Fruit fly (Drosophila melanogaster) whole organism, wandering third instar larva: Measurements from ENCODE around the gene CG11596.

Source experiments
- Abd-B ChIP-seq: fragments of >200 bp; optimal IDR thresholded peaks from 2 replicates; lab custom pipeline; 2017; ENCODE audit warnings: missing biosample characterization, missing genetic modification characterization
- CG32264 ChIP-seq: fragments of 200-800 bp; sonication (Bioruptor generic); optimal IDR thresholded peaks from 2 replicates; lab custom pipeline; 2016; ENCODE audit warnings: missing biosample characterization, missing genetic modification characterization
- CG9705 ChIP-seq: fragments of 200-800 bp; sonication (Bioruptor generic); optimal IDR thresholded peaks from 2 replicates; lab custom pipeline; 2018; ENCODE audit warnings: missing biosample characterization, mild to moderate bottlenecking, missing genetic modification characterization
- CrebA ChIP-seq: fragments of 200-800 bp; sonication (Bioruptor generic); optimal IDR thresholded peaks from 2 replicates; lab custom pipeline; 2016; ENCODE audit warnings: missing biosample characterization, mild to moderate bottlenecking, missing genetic modification characterization, borderline replicate concordance
- Dfd ChIP-seq: fragments of >200 bp; optimal IDR thresholded peaks from 2 replicates; lab custom pipeline; 2017; ENCODE audit warnings: missing biosample characterization, missing genetic modification characterization
- Dif ChIP-seq: fragments of 200-275, 200-300 bp; sonication (Bioruptor generic); optimal IDR thresholded peaks from 2 replicates; lab custom pipeline; 2018; ENCODE audit warnings: missing biosample characterization, missing genetic modification characterization; ENCODE audit not compliant: partially characterized antibody
- GATAd ChIP-seq: sonication (Bioruptor generic); optimal IDR thresholded peaks from 2 replicates; lab custom pipeline; 2016; ENCODE audit warnings: missing biosample characterization, missing genetic modification characterization
- HLH106 ChIP-seq: fragments of 200-800 bp; optimal IDR thresholded peaks from 3 replicates; lab custom pipeline; 2019; ENCODE audit warnings: missing biosample characterization, mild to moderate bottlenecking, missing genetic modification characterization, moderate library complexity
- Hnf4 ChIP-seq: fragments of 200-800 bp; sonication (Bioruptor generic); optimal IDR thresholded peaks from 2 replicates; lab custom pipeline; 2016; ENCODE audit warnings: missing biosample characterization, mild to moderate bottlenecking, missing genetic modification characterization
- Hr78 ChIP-seq: fragments of >200 bp; optimal IDR thresholded peaks from 2 replicates; lab custom pipeline; 2017; ENCODE audit warnings: missing biosample characterization, missing genetic modification characterization
- Hr83 ChIP-seq: fragments of 200-300 bp; sonication (Bioruptor generic); optimal IDR thresholded peaks from 2 replicates; lab custom pipeline; 2016; ENCODE audit warnings: missing biosample characterization, mild to moderate bottlenecking, missing genetic modification characterization, moderate library complexity; ENCODE audit not compliant: poor library complexity, severe bottlenecking
- Jra ChIP-seq: sonication (Bioruptor generic); optimal IDR thresholded peaks from 2 replicates; lab custom pipeline; 2016; ENCODE audit warnings: missing biosample characterization, missing genetic modification characterization
- Mio ChIP-seq: sonication (Bioruptor generic); optimal IDR thresholded peaks from 2 replicates; lab custom pipeline; 2016; ENCODE audit warnings: missing biosample characterization, missing genetic modification characterization
- Myc ChIP-seq: fragments of >200 bp; optimal IDR thresholded peaks from 2 replicates; lab custom pipeline; 2017
- N ChIP-seq: fragments of >200 bp; optimal IDR thresholded peaks from 2 replicates; lab custom pipeline; 2018; ENCODE audit warnings: missing biosample characterization, missing external identifiers, missing genetic modification characterization
- OdsH ChIP-seq: fragments of 200-800 bp; sonication (Bioruptor generic); optimal IDR thresholded peaks from 2 replicates; lab custom pipeline; 2016; ENCODE audit warnings: missing biosample characterization, mild to moderate bottlenecking, missing genetic modification characterization
- Rel ChIP-seq, 2 experiments: fragments of 200-800 bp; sonication (Bioruptor generic) in 1 of 2; optimal IDR thresholded peaks; 2 replicates in 1 of 2; 3 replicates in 1 of 2; lab custom pipeline; 2016 to 2019; ENCODE audit warnings: mild to moderate bottlenecking in 2 of 2, missing biosample characterization in 2 of 2, missing genetic modification characterization in 2 of 2, moderate library complexity in 1 of 2
- Sp1 ChIP-seq: fragments of 200-800 bp; sonication (Bioruptor generic); optimal IDR thresholded peaks from 3 replicates; lab custom pipeline; 2019; ENCODE audit warnings: missing biosample characterization, mild to moderate bottlenecking, missing genetic modification characterization, moderate library complexity
- Vsx2 ChIP-seq: fragments of 200-300, 225-300 bp; sonication (Bioruptor generic); optimal IDR thresholded peaks from 2 replicates; lab custom pipeline; 2018; ENCODE audit warnings: missing biosample characterization, missing genetic modification characterization; ENCODE audit not compliant: partially characterized antibody
- br ChIP-seq: fragments of 200-800 bp; sonication (Bioruptor generic); optimal IDR thresholded peaks from 2 replicates; lab custom pipeline; 2016; ENCODE audit warnings: missing biosample characterization, missing genetic modification characterization
- brk ChIP-seq: fragments of 200-800 bp; sonication (Bioruptor generic); optimal IDR thresholded peaks from 2 replicates; lab custom pipeline; 2016; ENCODE audit warnings: missing biosample characterization, mild to moderate bottlenecking, missing genetic modification characterization
- dl ChIP-seq, 2 experiments: fragments of 175-275, 200-275 bp in 1 of 2; fragments of 200-275 bp in 1 of 2; sonication (Bioruptor generic); optimal IDR thresholded peaks; lab custom pipeline; 2018; ENCODE audit warnings: mild to moderate bottlenecking in 2 of 2, missing biosample characterization in 2 of 2, missing genetic modification characterization in 2 of 2, moderate library complexity in 2 of 2; ENCODE audit not compliant: partially characterized antibody in 2 of 2, insufficient read depth in 1 of 2
- dmrt93B ChIP-seq: fragments of 200-800 bp; sonication (Bioruptor generic); optimal IDR thresholded peaks from 2 replicates; lab custom pipeline; 2018; ENCODE audit warnings: missing biosample characterization, mild to moderate bottlenecking, missing genetic modification characterization
- dsf ChIP-seq: sonication (Bioruptor generic); optimal IDR thresholded peaks from 2 replicates; lab custom pipeline; 2016; ENCODE audit warnings: missing biosample characterization, missing genetic modification characterization, borderline replicate concordance
- ey ChIP-seq: fragments of 200-800 bp; sonication (Bioruptor generic); optimal IDR thresholded peaks from 2 replicates; lab custom pipeline; 2016; ENCODE audit warnings: missing biosample characterization, missing genetic modification characterization
- foxo ChIP-seq, 2 experiments: fragments of 200-800 bp; sonication (Bioruptor generic); optimal IDR thresholded peaks; 2 replicates in 1 of 2; 3 replicates in 1 of 2; lab custom pipeline; 2016 to 2017; ENCODE audit warnings: missing biosample characterization in 2 of 2, missing genetic modification characterization in 2 of 2
- fru ChIP-seq: fragments of 200-800 bp; sonication (Bioruptor generic); optimal IDR thresholded peaks from 3 replicates; lab custom pipeline; 2016; ENCODE audit warnings: missing biosample characterization, mild to moderate bottlenecking, missing genetic modification characterization
- h ChIP-seq: fragments of 200-800 bp; sonication (Bioruptor generic); optimal IDR thresholded peaks from 3 replicates; lab custom pipeline; 2016; ENCODE audit warnings: missing biosample characterization, mild to moderate bottlenecking, missing genetic modification characterization
- jim ChIP-seq: fragments of 175-275, 200-325 bp; sonication (Bioruptor generic); optimal IDR thresholded peaks from 2 replicates; lab custom pipeline; 2016; ENCODE audit warnings: missing biosample characterization, mild to moderate bottlenecking, missing genetic modification characterization
- lola ChIP-seq: fragments of >200 bp; optimal IDR thresholded peaks from 2 replicates; lab custom pipeline; 2017; ENCODE audit warnings: missing biosample characterization, missing genetic modification characterization
- pan ChIP-seq: fragments of >200 bp; optimal IDR thresholded peaks from 2 replicates; lab custom pipeline; 2017
- psq ChIP-seq: fragments of 200-800 bp; sonication (Bioruptor generic); optimal IDR thresholded peaks from 3 replicates; lab custom pipeline; 2017; ENCODE audit warnings: missing biosample characterization, mild to moderate bottlenecking, missing genetic modification characterization, moderate library complexity
- rgr ChIP-seq: fragments of 200-800 bp; sonication (Bioruptor generic); optimal IDR thresholded peaks from 3 replicates; lab custom pipeline; 2016; ENCODE audit warnings: missing biosample characterization, mild to moderate bottlenecking, missing genetic modification characterization
- sage ChIP-seq: fragments of 200-800 bp; sonication (Bioruptor generic); optimal IDR thresholded peaks from 2 replicates; lab custom pipeline; 2016; ENCODE audit warnings: missing biosample characterization, mild to moderate bottlenecking, missing genetic modification characterization
- sv ChIP-seq: fragments of 200-800 bp; sonication (Bioruptor generic); optimal IDR thresholded peaks from 3 replicates; lab custom pipeline; 2016; ENCODE audit warnings: missing biosample characterization, missing genetic modification characterization
- tai ChIP-seq: sonication (Bioruptor generic); optimal IDR thresholded peaks from 2 replicates; lab custom pipeline; 2016; ENCODE audit warnings: missing biosample characterization, missing genetic modification characterization
- usp ChIP-seq: fragments of >200 bp; optimal IDR thresholded peaks from 2 replicates; lab custom pipeline; 2017; ENCODE audit warnings: missing biosample characterization, missing genetic modification characterization
- woc ChIP-seq: sonication (Bioruptor generic); optimal IDR thresholded peaks from 2 replicates; lab custom pipeline; 2016; ENCODE audit warnings: missing biosample characterization, mild to moderate bottlenecking, missing genetic modification characterization

CG11596 gene

DNA sequence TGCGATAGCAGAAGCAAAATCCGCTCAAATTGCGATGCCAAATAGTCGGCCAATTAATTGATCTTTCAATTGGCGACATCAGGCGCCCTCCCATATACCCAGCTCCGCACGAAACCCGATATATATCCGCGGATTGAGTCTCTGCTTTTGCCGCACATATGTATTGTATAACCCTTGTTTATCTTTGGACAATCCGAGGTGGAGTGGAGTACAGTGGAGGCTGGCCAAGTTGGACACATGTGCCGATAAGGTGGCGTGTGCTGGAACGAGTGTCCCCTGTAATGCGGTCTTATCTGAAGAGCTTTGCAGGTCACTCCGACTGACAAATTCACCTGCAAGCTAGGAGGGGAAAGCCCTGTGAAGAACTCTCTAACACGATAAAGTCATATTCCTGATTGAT is 17.9 kb upstream of the CG11596 start:
- TF ChIP-seq Vsx2 (GFP tag; lab: Kevin White, UChicago), result no peak
- TF ChIP-seq Rel (GFP tag; optimal IDR thresholded peaks at IDR 0.05; lab: Kevin White, UChicago), result no peak
- peak; percentile 55 for TF ChIP-seq Rel (tag; optimal IDR thresholded peaks at IDR 0.05; lab: Kevin White, UChicago)
- TF ChIP-seq dsf (GFP tag; lab: Kevin White, UChicago), result no peak
- TF ChIP-seq Sp1 (GFP tag; lab: Kevin White, UChicago), result no peak

DNA sequence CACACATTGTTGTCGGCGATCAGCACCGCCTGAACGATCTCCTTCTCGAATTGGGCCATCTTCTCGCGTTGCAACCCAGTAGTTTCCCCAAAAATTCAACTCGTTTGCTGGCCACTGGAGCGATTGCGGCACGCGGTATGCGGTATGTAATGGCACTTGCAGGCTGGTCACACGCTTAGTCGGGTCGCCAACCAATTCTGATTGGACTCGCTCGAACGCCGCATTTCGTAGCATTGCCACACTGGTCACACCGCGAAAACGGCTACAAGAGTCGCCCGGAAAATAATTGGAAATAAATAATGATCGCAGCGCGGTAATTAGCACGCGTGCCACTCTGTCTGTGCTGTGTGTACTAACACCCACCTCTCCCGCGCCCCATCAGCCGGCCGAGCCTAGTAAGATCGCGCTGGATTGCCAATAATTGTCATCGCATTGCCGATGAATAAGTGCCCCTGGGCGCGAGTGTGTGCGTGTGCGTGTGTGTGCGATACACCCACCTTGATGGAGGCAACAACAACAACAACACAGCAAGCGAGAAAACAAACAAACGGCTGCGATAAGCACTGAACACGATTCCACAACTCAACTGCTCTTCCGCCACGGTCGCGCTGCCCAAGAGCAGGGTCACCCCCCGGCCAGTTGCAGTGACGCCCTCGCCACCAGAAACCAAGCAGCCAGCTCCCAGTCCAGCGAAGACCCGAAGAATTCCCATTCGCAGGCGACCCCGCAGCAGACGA is 4.5 kb upstream of the CG11596 start, which contains the start of the genes eIF2Bepsilon and Ocrl:
Gene eIF2Bepsilon (minus strand): TSS at position 110 of the 737 bp plus-strand sequence.
Gene Ocrl (plus strand): TSS at position 217 of the 737 bp plus-strand sequence.
- no peak for TF ChIP-seq Hr78 (GFP tag; lab: Kevin White, UChicago)
- TF ChIP-seq Rel (GFP tag; optimal IDR thresholded peaks at IDR 0.05; lab: Kevin White, UChicago), result no peak
- TF ChIP-seq Rel (tag; optimal IDR thresholded peaks at IDR 0.05; lab: Kevin White, UChicago), result peak; percentile 90
- no peak for TF ChIP-seq Sp1 (GFP tag; lab: Kevin White, UChicago)
- no peak for TF ChIP-seq Abd-B (GFP tag; lab: Kevin White, UChicago)
- TF ChIP-seq Hr83 (GFP tag; lab: Kevin White, UChicago), result no peak
- TF ChIP-seq Jra (GFP tag; lab: Kevin White, UChicago), result no peak
- no peak for TF ChIP-seq CG32264
- TF ChIP-seq GATAd (GFP tag; lab: Kevin White, UChicago), result no peak
- TF ChIP-seq h (GFP tag; lab: Kevin White, UChicago), result peak; percentile 26
- no peak for TF ChIP-seq Hnf4 (GFP tag; lab: Kevin White, UChicago)
- TF ChIP-seq HLH106 (tag; lab: Kevin White, UChicago), result peak; percentile 8
- TF ChIP-seq Vsx2 (GFP tag; lab: Kevin White, UChicago), result no peak
- TF ChIP-seq Dfd (GFP tag; lab: Kevin White, UChicago), result no peak
- TF ChIP-seq Dif (GFP tag; lab: Kevin White, UChicago), result no peak
- no peak for TF ChIP-seq br (GFP tag; lab: Kevin White, UChicago)

- TF ChIP-seq tai, result no peak
- TF ChIP-seq Mio (GFP tag; lab: Kevin White, UChicago), result no peak
- no peak for TF ChIP-seq Abd-B (GFP tag; lab: Kevin White, UChicago)
- TF ChIP-seq Rel (GFP tag; optimal IDR thresholded peaks at IDR 0.05; lab: Kevin White, UChicago), result no peak
- peak; percentile 34 for TF ChIP-seq Rel (tag; optimal IDR thresholded peaks at IDR 0.05; lab: Kevin White, UChicago)
- no peak for TF ChIP-seq jim (GFP tag; lab: Kevin White, UChicago)
- peak; percentile 60 for TF ChIP-seq Jra (GFP tag; lab: Kevin White, UChicago)
- no peak for TF ChIP-seq usp (GFP tag; lab: Kevin White, UChicago)
- TF ChIP-seq Hr83 (GFP tag; lab: Kevin White, UChicago), result peak; percentile 18
- TF ChIP-seq Myc (lab: Kevin White, UChicago), result peak; percentile 99
- peak; percentile 79 for TF ChIP-seq HLH106 (tag; lab: Kevin White, UChicago)
- TF ChIP-seq fru (GFP tag; lab: Kevin White, UChicago), result peak; percentile 80
- no peak for TF ChIP-seq brk
- peak; percentile 81 for TF ChIP-seq ey (GFP tag; lab: Kevin White, UChicago)
- no peak for TF ChIP-seq CrebA (GFP tag; lab: Kevin White, UChicago)
- no peak for TF ChIP-seq Dfd (GFP tag; lab: Kevin White, UChicago)
- peak; percentile 84 for TF ChIP-seq rgr (GFP tag; lab: Kevin White, UChicago)
- peak; percentile 79 for TF ChIP-seq Sp1 (GFP tag; lab: Kevin White, UChicago)
- no peak for TF ChIP-seq CG32264
- peak; percentile 61 for TF ChIP-seq CG9705 (GFP tag; lab: Kevin White, UChicago)
- TF ChIP-seq Hr78 (GFP tag; lab: Kevin White, UChicago), result no peak
- TF ChIP-seq dl (GFP tag; optimal IDR thresholded peaks at IDR 0.05; lab: Kevin White, UChicago; ENCODE audit: insufficient read depth in 1 of 2, partially characterized antibody in 2 of 2), result no peak
- TF ChIP-seq lola (GFP tag; lab: Kevin White, UChicago), result no peak
- TF ChIP-seq N (GFP tag; lab: Kevin White, UChicago), result no peak
- TF ChIP-seq woc, result peak; percentile 96
- TF ChIP-seq dmrt93B (GFP tag; lab: Kevin White, UChicago), result peak; percentile 69
- TF ChIP-seq sage, result no peak
- peak; percentile 86 for TF ChIP-seq h (GFP tag; lab: Kevin White, UChicago)
- TF ChIP-seq pan (lab: Kevin White, UChicago), result no peak
- peak; percentile 74 for TF ChIP-seq psq (GFP tag; lab: Kevin White, UChicago)
- TF ChIP-seq OdsH (GFP tag; lab: Kevin White, UChicago), result peak; percentile 71
- TF ChIP-seq foxo (GFP tag; optimal IDR thresholded peaks at IDR 0.05; lab: Kevin White, UChicago), result peak in 1 of 2 experiments; percentile 83
- peak; percentile 62 for TF ChIP-seq GATAd (GFP tag; lab: Kevin White, UChicago)
- peak; percentile 82 for TF ChIP-seq Hnf4 (GFP tag; lab: Kevin White, UChicago)
- peak; percentile 53 for TF ChIP-seq dsf (GFP tag; lab: Kevin White, UChicago)
- TF ChIP-seq br (GFP tag; lab: Kevin White, UChicago), result peak; percentile 82
- TF ChIP-seq Vsx2 (GFP tag; lab: Kevin White, UChicago), result no peak
- TF ChIP-seq sv, result peak; percentile 83
- no peak for TF ChIP-seq Dif (GFP tag; lab: Kevin White, UChicago)
These were observed 12.5 kb downstream of the CG11596 start, which contains the start of the genes CG3857 and CG3587 for dm6 chrX:1940020-1940419. Gene CG3857 (minus strand): TSS chrX:1940040. Gene CG3587 (plus strand): TSS chrX:1940307.
